Worm (Caenorhabditis elegans): ENCODE results near the gene nspc-20.

ce11 chrX:14502116-14502587, 27.9 kb downstream of the nspc-20 start:
- TF ChIP-seq ref-1 (GFP tag; conservative IDR thresholded peaks at IDR 0.05) (no peak), flt-1 (GFP tag; IDR thresholded peaks at IDR 0.05) (no peak), med-1 (GFP tag; optimal IDR thresholded peaks at IDR 0.05; ENCODE audit: insufficient read depth) (no peak), ztf-29 (GFP tag; IDR thresholded peaks at IDR 0.05) (no peak)
